Fruit fly (Drosophila melanogaster) S2 (cell line): Measurements from ENCODE around the gene CG43221.

Source experiments
- CG8478 ChIP-seq: fragments of >200 bp; optimal IDR thresholded peaks from 2 replicates; lab custom pipeline; 2018
- CTCF ChIP-seq, 2 experiments: fragments of >200 bp; optimal IDR thresholded peaks; 2 replicates each; lab custom pipeline; 2018

DNA sequence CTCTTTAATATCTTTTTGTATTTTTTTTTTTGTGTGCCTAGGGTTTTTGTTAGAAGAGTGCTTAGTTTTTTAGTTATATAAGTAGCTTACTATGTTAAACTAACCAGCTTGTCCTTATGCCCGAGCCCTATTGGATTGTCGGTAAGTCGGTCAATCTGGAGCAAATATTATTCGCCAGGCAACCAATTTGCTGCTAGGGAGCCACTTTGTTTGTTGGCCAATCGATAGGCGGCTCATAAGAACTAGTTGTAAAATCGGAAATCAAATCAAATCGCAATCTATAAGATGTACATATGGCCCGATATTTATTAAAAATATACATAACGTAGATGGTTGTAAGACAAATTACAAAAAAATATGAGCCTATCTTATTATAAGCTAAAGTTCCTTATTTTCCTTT lies 43.5 kb downstream of the CG43221 start, which contains the start of gene CG15144:
- TF ChIP-seq CTCF (optimal IDR thresholded peaks at IDR 0.05; lab: Kevin White, UChicago) (no peak), CG8478 (no peak)
